Fruit fly (Drosophila melanogaster) S2 (cell line): ENCODE measurements around the gene CG32988.

Source experiments
- CG8478 ChIP-seq: fragments of >200 bp; optimal IDR thresholded peaks from 2 replicates; lab custom pipeline; 2018
- CTCF ChIP-seq, 2 experiments: fragments of >200 bp; optimal IDR thresholded peaks; 2 replicates each; lab custom pipeline; 2018

CG32988 gene

dm6 chr2L:8881095-8881494 is 16.4 kb downstream of the CG32988 start:
- no peak for TF ChIP-seq CTCF (optimal IDR thresholded peaks at IDR 0.05; lab: Kevin White, UChicago)

dm6 chr2L:8884102-8884501 is 19.4 kb downstream of the CG32988 start:
- TF ChIP-seq CTCF (optimal IDR thresholded peaks at IDR 0.05; lab: Kevin White, UChicago), result no peak
- TF ChIP-seq CG8478 (lab: Kevin White, UChicago), result no peak

dm6 chr2L:8888210-8888609 is 23.5 kb downstream of the CG32988 start:
- TF ChIP-seq CTCF (optimal IDR thresholded peaks at IDR 0.05; lab: Kevin White, UChicago) (no peak), CG8478 (lab: Kevin White, UChicago) (no peak)

- TF ChIP-seq CG8478 (lab: Kevin White, UChicago), result no peak
- TF ChIP-seq CTCF (optimal IDR thresholded peaks at IDR 0.05; lab: Kevin White, UChicago), result peak; percentile 61 to 66
These were observed 24.1 kb downstream of the CG32988 start for dm6 chr2L:8888720-8889119.

- TF ChIP-seq CTCF (optimal IDR thresholded peaks at IDR 0.05; lab: Kevin White, UChicago) (no peak), CG8478 (lab: Kevin White, UChicago) (no peak)
These were observed 26.5 kb downstream of the CG32988 start, which contains the start of gene CG42713 for dm6 chr2L:8891140-8891539. Gene CG42713, plus strand, starts transcription at chr2L:8891440.

dm6 chr2L:8894224-8894623 is 29.6 kb downstream of the CG32988 start:
- TF ChIP-seq CG8478 (lab: Kevin White, UChicago) (no peak), CTCF (optimal IDR thresholded peaks at IDR 0.05; lab: Kevin White, UChicago) (no peak)

dm6 chr2L:8897954-8898713 is 33.5 kb downstream of the CG32988 start:
- TF ChIP-seq CG8478 (lab: Kevin White, UChicago), result no peak
- no peak for TF ChIP-seq CTCF (optimal IDR thresholded peaks at IDR 0.05; lab: Kevin White, UChicago)

dm6 chr2L:8898714-8899652 is 34.3 kb downstream of the CG32988 start, which contains the start of gene CG34398:
Gene CG34398, plus strand, starts transcription at chr2L:8898786.
- TF ChIP-seq CTCF (optimal IDR thresholded peaks at IDR 0.05; lab: Kevin White, UChicago) (no peak), CG8478 (lab: Kevin White, UChicago) (no peak)

dm6 chr2L:8901882-8902281 is 37.2 kb downstream of the CG32988 start:
- no peak for TF ChIP-seq CG8478 (lab: Kevin White, UChicago)
- no peak for TF ChIP-seq CTCF (optimal IDR thresholded peaks at IDR 0.05; lab: Kevin White, UChicago)

dm6 chr2L:8906279-8906678 is 41.6 kb downstream of the CG32988 start:
- no peak for TF ChIP-seq CTCF (optimal IDR thresholded peaks at IDR 0.05; lab: Kevin White, UChicago)
- TF ChIP-seq CG8478 (lab: Kevin White, UChicago), result no peak
